Worm (Caenorhabditis elegans) whole organism, late embryonic: ENCODE measurements around the gene F28E10.4.

ENCODE experiments used
- C08G9.2 ChIP-seq: sonication (generic microtip); optimal IDR thresholded peaks from 2 replicates; lab custom pipeline; 2016; ENCODE audit warnings: mild to moderate bottlenecking, missing genetic modification characterization, moderate library complexity, missing compliant biosample characterization
- C38D4.7 ChIP-seq: fragments of 200-800 bp; sonication (Bioruptor generic); optimal IDR thresholded peaks from 2 replicates; lab custom pipeline; 2018; ENCODE audit warnings: mild to moderate bottlenecking, missing genetic modification characterization, moderate library complexity, missing compliant biosample characterization
- T23F11.4 ChIP-seq: fragments of 200-800 bp; sonication (Bioruptor generic); optimal IDR thresholded peaks from 2 replicates; lab custom pipeline; 2018; ENCODE audit warnings: mild to moderate bottlenecking, missing genetic modification characterization, missing compliant biosample characterization
- Y22D7AL.16 ChIP-seq: sonication (generic microtip); optimal IDR thresholded peaks from 2 replicates; lab custom pipeline; 2016; ENCODE audit warnings: missing genetic modification characterization, missing compliant biosample characterization
- ama-1 ChIP-seq: fragments of 150-350 bp; optimal IDR thresholded peaks from 2 replicates; lab custom pipeline; 2014
- ceh-18 ChIP-seq: sonication (generic microtip); optimal IDR thresholded peaks from 2 replicates; lab custom pipeline; 2016; ENCODE audit warnings: missing genetic modification characterization, missing compliant biosample characterization
- ceh-2 ChIP-seq: sonication (generic microtip); optimal IDR thresholded peaks from 2 replicates; lab custom pipeline; 2016; ENCODE audit warnings: missing genotype, missing genetic modification characterization, missing compliant biosample characterization
- ceh-22 ChIP-seq: sonication (generic microtip); optimal IDR thresholded peaks from 2 replicates; lab custom pipeline; 2017; ENCODE audit warnings: missing biosample characterization, missing genetic modification characterization
- ceh-30 ChIP-seq: fragments of 150-350 bp; optimal IDR thresholded peaks from 2 replicates; lab custom pipeline; 2014; ENCODE audit warnings: missing biosample characterization, missing genetic modification characterization
- ceh-31 ChIP-seq: sonication (generic microtip); optimal IDR thresholded peaks from 2 replicates; lab custom pipeline; 2016; ENCODE audit warnings: missing genetic modification characterization, missing compliant biosample characterization
- ceh-45 ChIP-seq: fragments of 200-800 bp; sonication (Bioruptor generic); IDR thresholded peaks from 2 replicates; pipeline ENCODE4 v1.3.6; 2022; ENCODE audit warnings: missing genetic modification reagents, missing genetic modification characterization, missing compliant biosample characterization
- ceh-9 ChIP-seq: sonication (generic microtip); optimal IDR thresholded peaks from 2 replicates; lab custom pipeline; 2016; ENCODE audit warnings: mild to moderate bottlenecking, missing genetic modification characterization, inconsistent platforms, missing compliant biosample characterization
- dmd-4 ChIP-seq: sonication (generic microtip); optimal IDR thresholded peaks from 2 replicates; lab custom pipeline; 2016; ENCODE audit warnings: borderline replicate concordance, missing genetic modification characterization, missing compliant biosample characterization
- elt-2 ChIP-seq: sonication (generic microtip); optimal IDR thresholded peaks from 2 replicates; lab custom pipeline; 2016; ENCODE audit warnings: missing genetic modification reagents, missing genetic modification characterization, missing compliant biosample characterization
- ets-4 ChIP-seq: sonication (generic microtip); optimal IDR thresholded peaks from 2 replicates; lab custom pipeline; 2016; ENCODE audit warnings: missing genetic modification characterization, missing compliant biosample characterization
- fkh-10 ChIP-seq: fragments of 150-350 bp; optimal IDR thresholded peaks from 2 replicates; lab custom pipeline; 2014; ENCODE audit warnings: missing biosample characterization, missing genetic modification reagents, missing genetic modification characterization
- hlh-6 ChIP-seq: sonication (generic microtip); optimal IDR thresholded peaks from 2 replicates; lab custom pipeline; 2016; ENCODE audit warnings: missing genotype, missing genetic modification characterization, missing compliant biosample characterization
- hlh-8 ChIP-seq: sonication (generic microtip); optimal IDR thresholded peaks from 2 replicates; lab custom pipeline; 2016; ENCODE audit warnings: missing genotype, missing genetic modification characterization, missing compliant biosample characterization
- lin-11 ChIP-seq: fragments of 200-800 bp; sonication (Bioruptor generic); optimal IDR thresholded peaks from 2 replicates; lab custom pipeline; 2018; ENCODE audit warnings: mild to moderate bottlenecking, missing genetic modification characterization, missing compliant biosample characterization
- mec-3 ChIP-seq: sonication (generic microtip); optimal IDR thresholded peaks from 2 replicates; lab custom pipeline; 2016; ENCODE audit warnings: borderline replicate concordance, missing genetic modification characterization, missing compliant biosample characterization
- nhr-11 ChIP-seq: fragments of 150-350 bp; optimal IDR thresholded peaks from 2 replicates; lab custom pipeline; 2014; ENCODE audit warnings: missing biosample characterization, missing genetic modification characterization
- odd-2 ChIP-seq: sonication (generic microtip); optimal IDR thresholded peaks from 2 replicates; lab custom pipeline; 2017; ENCODE audit warnings: antibody characterized with exemption, mild to moderate bottlenecking, missing genetic modification characterization, missing compliant biosample characterization
- pax-1 ChIP-seq: fragments of 150-350 bp; optimal IDR thresholded peaks from 2 replicates; lab custom pipeline; 2014; ENCODE audit warnings: missing biosample characterization, missing genetic modification characterization
- pha-4 ChIP-seq: fragments of 150-350 bp; optimal IDR thresholded peaks from 2 replicates; lab custom pipeline; 2018; ENCODE audit warnings: missing biosample characterization, missing genetic modification reagents, missing genetic modification characterization
- rnt-1 ChIP-seq: sonication (generic microtip); optimal IDR thresholded peaks from 2 replicates; lab custom pipeline; 2016; ENCODE audit warnings: missing genetic modification characterization, missing compliant biosample characterization
- sox-4 ChIP-seq: sonication (generic microtip); optimal IDR thresholded peaks from 2 replicates; lab custom pipeline; 2017; ENCODE audit warnings: mild to moderate bottlenecking, missing genetic modification characterization, inconsistent platforms, missing compliant biosample characterization
- syd-9 ChIP-seq: sonication (generic microtip); optimal IDR thresholded peaks from 2 replicates; lab custom pipeline; 2016; ENCODE audit warnings: mild to moderate bottlenecking, missing genetic modification characterization, moderate library complexity, missing compliant biosample characterization
- tbx-2 ChIP-seq: sonication (generic microtip); optimal IDR thresholded peaks from 2 replicates; lab custom pipeline; 2016; ENCODE audit warnings: missing genetic modification characterization, missing compliant biosample characterization
- ttx-3 ChIP-seq: sonication (generic microtip); optimal IDR thresholded peaks from 2 replicates; lab custom pipeline; 2016; ENCODE audit warnings: missing genetic modification reagents, missing genetic modification characterization, missing compliant biosample characterization
- unc-42 ChIP-seq: sonication (generic microtip); optimal IDR thresholded peaks from 2 replicates; lab custom pipeline; 2016; ENCODE audit warnings: missing genotype, missing genetic modification characterization, missing compliant biosample characterization
- unc-86 ChIP-seq: sonication (generic microtip); optimal IDR thresholded peaks from 2 replicates; lab custom pipeline; 2016; ENCODE audit warnings: missing genetic modification characterization, missing compliant biosample characterization
- zip-5 ChIP-seq: sonication (generic microtip); optimal IDR thresholded peaks from 2 replicates; lab custom pipeline; 2016; ENCODE audit warnings: missing genetic modification characterization, missing compliant biosample characterization
- ztf-16 ChIP-seq: sonication (generic microtip); optimal IDR thresholded peaks from 2 replicates; lab custom pipeline; 2017; ENCODE audit warnings: missing genetic modification characterization, missing compliant biosample characterization

F28E10.4 gene

ce11 chrIV:4557731-4558130 lies 9.5 kb downstream of the F28E10.4 start:
- TF ChIP-seq C08G9.2 (tag; lab: Kevin White, UChicago): no peak
- no peak for TF ChIP-seq syd-9
- TF ChIP-seq odd-2 (tag; lab: Kevin White, UChicago): no peak
- no peak for TF ChIP-seq ceh-18 (tag; lab: Kevin White, UChicago)
- no peak for TF ChIP-seq unc-86 (tag; lab: Kevin White, UChicago)
- TF ChIP-seq mec-3: no peak
- no peak for TF ChIP-seq zip-5
- no peak for TF ChIP-seq pha-4
- TF ChIP-seq C38D4.7 (GFP tag; lab: Kevin White, UChicago): no peak
- no peak for TF ChIP-seq nhr-11 (tag; lab: Kevin White, UChicago)
- no peak for TF ChIP-seq dmd-4 (tag; lab: Kevin White, UChicago)
- TF ChIP-seq hlh-8: no peak
- no peak for TF ChIP-seq sox-4 (tag; lab: Kevin White, UChicago)

ce11 chrIV:4557130-4557529 lies 10.1 kb downstream of the F28E10.4 start:
- TF ChIP-seq ceh-22 (tag; lab: Kevin White, UChicago) (no peak), Y22D7AL.16 (tag; lab: Kevin White, UChicago) (no peak), syd-9 (no peak), hlh-6 (no peak), ceh-2 (no peak), unc-86 (tag; lab: Kevin White, UChicago) (no peak), ztf-16 (tag; lab: Kevin White, UChicago) (no peak), lin-11 (tag; lab: Kevin White, UChicago) (no peak), pha-4 (no peak), tbx-2 (tag; lab: Kevin White, UChicago) (no peak), rnt-1 (tag; lab: Kevin White, UChicago) (no peak)

ce11 chrIV:4551562-4551961 lies 15.7 kb downstream of the F28E10.4 start:
- TF ChIP-seq lin-11 (tag; lab: Kevin White, UChicago) (no peak), ttx-3 (tag; lab: Kevin White, UChicago) (no peak), ets-4 (tag; lab: Kevin White, UChicago) (no peak), ceh-18 (tag; lab: Kevin White, UChicago) (no peak), fkh-10 (GFP tag; lab: Kevin White, UChicago) (no peak), rnt-1 (tag; lab: Kevin White, UChicago) (no peak)

- TF ChIP-seq unc-42 (tag; lab: Kevin White, UChicago): peak; percentile 5
- no peak for TF ChIP-seq ttx-3 (tag; lab: Kevin White, UChicago)
- TF ChIP-seq, all 69 proteins: peak for 1
Measured at ce11 chrIV:4548253-4548652, 19.0 kb downstream of the F28E10.4 start, which contains the start of gene ZK185.1. Gene ZK185.1 (plus strand): TSS chrIV:4548553.

ce11 chrIV:4545818-4546217 lies 21.4 kb downstream of the F28E10.4 start, which contains the start of gene ZK185.5:
Gene ZK185.5 (minus strand): TSS chrIV:4545918.
- TF ChIP-seq ceh-30 (no peak), ama-1 (lab: Kevin White, UChicago) (no peak), fkh-10 (GFP tag; lab: Kevin White, UChicago) (no peak), ceh-31 (tag; lab: Kevin White, UChicago) (no peak), pax-1 (tag; lab: Kevin White, UChicago) (no peak), unc-86 (tag; lab: Kevin White, UChicago) (no peak), zip-5 (no peak), ceh-9 (no peak), ceh-45 (GFP tag; lab: Robert Waterston, UW) (no peak), hlh-8 (no peak), dmd-4 (tag; lab: Kevin White, UChicago) (no peak), hlh-6 (no peak), ztf-16 (tag; lab: Kevin White, UChicago) (no peak), T23F11.4 (GFP tag; lab: Kevin White, UChicago) (no peak), nhr-11 (tag; lab: Kevin White, UChicago) (no peak), C08G9.2 (tag; lab: Kevin White, UChicago) (no peak)

- TF ChIP-seq ceh-18 (tag; lab: Kevin White, UChicago) (no peak), elt-2 (tag; lab: Kevin White, UChicago) (peak; percentile 82)
Measured at ce11 chrIV:4544215-4544614, 23.0 kb downstream of the F28E10.4 start.
